Worm (Caenorhabditis elegans): Measurements from ENCODE around the gene ZK945.8.

Gene ZK945.8

DNA sequence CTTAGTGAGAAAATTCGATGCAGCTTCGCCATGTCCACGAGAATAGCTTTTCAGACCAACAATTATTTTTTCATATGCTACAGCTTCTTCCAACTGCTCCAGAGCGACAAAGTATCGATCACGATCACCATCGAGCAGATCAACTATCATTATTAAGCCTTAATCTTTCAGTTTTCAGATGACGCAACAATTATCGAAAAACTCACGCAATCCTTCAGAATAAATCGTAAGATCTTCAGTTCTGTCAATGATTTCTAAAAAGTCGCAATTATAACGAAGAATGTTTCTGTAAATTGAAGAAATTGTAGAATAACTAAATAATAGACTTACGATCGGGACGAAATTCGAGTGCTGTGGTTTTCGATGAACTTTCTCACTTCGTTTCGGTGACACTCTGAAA lies 5.2 kb upstream of the ZK945.8 start:
- TF ChIP-seq nhr-28 (tag; optimal IDR thresholded peaks at IDR 0.05) (no peak), lsy-2 (tag; optimal IDR thresholded peaks at IDR 0.05) (no peak), nhr-47 (tag; optimal IDR thresholded peaks at IDR 0.05) (no peak), pax-3 (tag; optimal IDR thresholded peaks at IDR 0.05) (no peak), nhr-90 (tag; optimal IDR thresholded peaks at IDR 0.05; ENCODE audit: poor library complexity) (no peak), vab-15 (tag; optimal IDR thresholded peaks at IDR 0.05) (no peak), ztf-11 (tag; optimal IDR thresholded peaks at IDR 0.05) (no peak), ama-1 (optimal IDR thresholded peaks at IDR 0.05) (no peak), ceh-82 (tag; optimal IDR thresholded peaks at IDR 0.05) (no peak), nhr-20 (tag; optimal IDR thresholded peaks at IDR 0.05) (no peak), tbx-2 (tag; optimal IDR thresholded peaks at IDR 0.05) (no peak)

- no peak for TF ChIP-seq lin-35 (GFP tag; optimal IDR thresholded peaks at IDR 0.05)
- no peak for TF ChIP-seq mab-9 (GFP tag; IDR thresholded peaks at IDR 0.05)
- no peak for TF ChIP-seq unc-62 (GFP tag; optimal IDR thresholded peaks at IDR 0.05)
- no peak for TF ChIP-seq jun-1 (tag; optimal IDR thresholded peaks at IDR 0.05)
- no peak for TF ChIP-seq nhr-47 (tag; optimal IDR thresholded peaks at IDR 0.05)
- TF ChIP-seq tlp-1 (tag; optimal IDR thresholded peaks at IDR 0.05) = no peak
- TF ChIP-seq aha-1 (tag; optimal IDR thresholded peaks at IDR 0.05) = no peak
These were observed 2.8 kb upstream of the ZK945.8 start, which contains the start of gene ZK945.4 for ce11 chrII:10105604-10106003. Gene ZK945.4 (minus strand): TSS chrII:10105704.

DNA sequence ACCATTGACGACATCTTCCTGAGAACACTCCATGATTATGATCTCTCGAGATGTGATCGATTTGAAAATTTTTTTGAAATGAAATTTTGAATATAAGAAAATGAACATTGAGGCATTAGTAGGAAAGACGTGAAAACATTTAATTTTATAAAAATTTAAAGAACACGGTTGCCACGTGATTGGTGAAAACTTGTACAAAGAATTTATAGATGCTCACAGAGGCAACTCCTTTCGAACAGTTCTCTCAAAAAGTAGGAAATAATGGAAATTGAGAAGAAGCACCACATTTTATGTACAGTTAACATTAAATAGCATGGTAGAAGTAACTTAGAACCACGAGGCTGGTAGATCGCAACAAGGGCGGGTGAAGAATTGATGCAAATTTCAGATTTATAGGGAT lies 1.6 kb upstream of the ZK945.8 start, which contains the start of gene ZK945.6:
Gene ZK945.6, minus strand, starts transcription at position 101 of the 400 bp plus-strand sequence.
- TF ChIP-seq lin-39 (tag; optimal IDR thresholded peaks at IDR 0.05) (no peak), nhr-77 (tag; optimal IDR thresholded peaks at IDR 0.05) (no peak), alr-1 (tag; optimal IDR thresholded peaks at IDR 0.05; ENCODE audit: borderline replicate concordance) (no peak), ztf-4 (tag; optimal IDR thresholded peaks at IDR 0.05) (no peak), hpl-2 (GFP tag; optimal IDR thresholded peaks at IDR 0.05) (no peak), xbp-1 (tag; optimal IDR thresholded peaks at IDR 0.05) (no peak), unc-130 (tag; optimal IDR thresholded peaks at IDR 0.05) (no peak), nhr-90 (tag; optimal IDR thresholded peaks at IDR 0.05; ENCODE audit: poor library complexity) (no peak), mef-2 (tag; optimal IDR thresholded peaks at IDR 0.05) (no peak), mab-9 (GFP tag; IDR thresholded peaks at IDR 0.05) (no peak), ceh-88 (GFP tag; IDR thresholded peaks at IDR 0.05) (no peak), F16B12.6 (tag; optimal IDR thresholded peaks at IDR 0.05) (no peak), ets-5 (GFP tag; IDR thresholded peaks at IDR 0.05) (no peak)

- no peak for TF ChIP-seq mdl-1 (tag; optimal IDR thresholded peaks at IDR 0.05)
- TF ChIP-seq fkh-8 (tag; optimal IDR thresholded peaks at IDR 0.05) = no peak
- TF ChIP-seq efl-3 (GFP tag; optimal IDR thresholded peaks at IDR 0.05) = no peak
These were observed 8.2 kb downstream of the ZK945.8 start for ce11 chrII:10116690-10117089.

ce11 chrII:10121725-10122124 lies 13.3 kb downstream of the ZK945.8 start, which contains the start of gene lov-1:
Gene lov-1 (minus strand): TSS chrII:10121825.
- no peak for TF ChIP-seq grh-1 (GFP tag; IDR thresholded peaks at IDR 0.05)
- TF ChIP-seq alr-1 (tag; optimal IDR thresholded peaks at IDR 0.05; ENCODE audit: borderline replicate concordance) = no peak
- no peak for TF ChIP-seq ceh-88 (GFP tag; IDR thresholded peaks at IDR 0.05)
- TF ChIP-seq nhr-47 (tag; optimal IDR thresholded peaks at IDR 0.05) = no peak
- no peak for TF ChIP-seq zip-4 (GFP tag; optimal IDR thresholded peaks at IDR 0.05)
- TF ChIP-seq pqm-1 (tag; optimal IDR thresholded peaks at IDR 0.05) = no peak
- TF ChIP-seq lin-14 (GFP tag; optimal IDR thresholded peaks at IDR 0.05) = no peak
- no peak for TF ChIP-seq elt-2 (tag; optimal IDR thresholded peaks at IDR 0.05)
- TF ChIP-seq nhr-90 (tag; optimal IDR thresholded peaks at IDR 0.05; ENCODE audit: poor library complexity) = no peak
- TF ChIP-seq ceh-82 (tag; optimal IDR thresholded peaks at IDR 0.05) = no peak
- no peak for TF ChIP-seq Y116A8C.19 (tag; optimal IDR thresholded peaks at IDR 0.05; ENCODE audit: borderline replicate concordance)
- no peak for TF ChIP-seq swsn-7 (tag; optimal IDR thresholded peaks at IDR 0.05)
- no peak for TF ChIP-seq hlh-17 (GFP tag; optimal IDR thresholded peaks at IDR 0.05; ENCODE audit: borderline replicate concordance)
- TF ChIP-seq lin-15B (tag; optimal IDR thresholded peaks at IDR 0.05) = no peak

Data from whole organism, L1 larva.